Worm (Caenorhabditis elegans): ENCODE data around the gene ZK970.8.
A peak's percentile ranks its signal among the peaks of the same experiment; 100 is the strongest.

Gene ZK970.8

DNA sequence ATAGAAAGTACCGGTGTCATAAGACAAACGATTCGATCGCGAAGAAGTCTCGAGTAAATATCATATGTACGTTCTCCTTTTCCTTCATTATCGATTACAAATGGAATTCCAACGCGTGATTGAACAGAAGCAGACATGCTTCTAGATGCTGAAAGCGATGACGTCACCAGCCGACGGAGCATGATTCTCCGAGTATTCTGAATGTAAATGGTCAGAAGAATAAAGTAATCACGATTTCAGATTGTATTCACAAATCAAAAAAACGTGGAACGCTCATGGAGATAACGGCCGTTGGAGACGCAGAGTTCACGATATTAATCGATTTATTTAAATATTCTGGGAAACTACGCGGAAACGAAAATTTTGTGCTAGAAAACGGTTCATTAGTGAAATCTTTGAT is 6.8 kb upstream of the ZK970.8 start, which contains the start of gene clpp-1 (continued):
- TF ChIP-seq F37B4.10 (GFP tag; IDR thresholded peaks at IDR 0.05) = no peak
- no peak for TF ChIP-seq athp-1 (tag; optimal IDR thresholded peaks at IDR 0.05)

DNA sequence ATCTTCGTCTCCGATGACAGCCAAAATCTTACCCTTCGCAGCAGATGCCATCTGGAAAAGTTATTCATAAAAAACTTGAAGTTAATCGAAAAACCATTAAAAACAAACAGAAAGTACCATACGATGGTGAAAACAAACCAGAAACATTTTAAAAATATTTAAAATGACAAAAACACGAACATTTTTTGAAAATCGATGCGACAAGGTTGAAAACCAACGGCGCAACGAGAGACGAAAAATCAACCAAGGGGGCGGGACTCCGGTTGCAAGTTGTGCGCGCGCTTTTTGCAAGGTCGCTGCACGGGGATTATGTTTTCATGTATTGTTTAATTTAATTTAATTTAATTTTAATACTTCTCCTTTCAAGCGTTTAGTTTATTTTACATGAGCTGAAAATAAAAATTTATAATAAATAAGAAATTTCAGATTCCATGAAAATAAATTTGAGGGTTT is 5.7 kb upstream of the ZK970.8 start, which contains the start of gene vha-9:
TSS of gene vha-9 (minus strand) at position 51 of the 453 bp plus-strand sequence.
- TF ChIP-seq nhr-80 (tag; optimal IDR thresholded peaks at IDR 0.05) = peak; percentile 32
- TF ChIP-seq bed-1 (GFP tag; IDR thresholded peaks at IDR 0.05) = no peak
- TF ChIP-seq pbrm-1 (GFP tag; IDR thresholded peaks at IDR 0.05) = peak; percentile 40; the same call in 1 of the 2 replicates
- TF ChIP-seq lin-54 (GFP tag; optimal IDR thresholded peaks at IDR 0.05) = peak; percentile 63
- peak; percentile 46; the same call in 1 of the 2 replicates for TF ChIP-seq nfyb-1 (GFP tag; IDR thresholded peaks at IDR 0.05)
- TF ChIP-seq snpc-3.4 (tag; optimal IDR thresholded peaks at IDR 0.05) = peak; percentile 52
- peak; percentile 33 for TF ChIP-seq rpc-1 (optimal IDR thresholded peaks at IDR 0.05)
- no peak for TF ChIP-seq rpc-1 (tag; optimal IDR thresholded peaks at IDR 0.05)
- no peak for TF ChIP-seq lir-1 (GFP tag; conservative IDR thresholded peaks at IDR 0.05)
- no peak for TF ChIP-seq snpc-4 (GFP tag; optimal IDR thresholded peaks at IDR 0.05)
- TF ChIP-seq snpc-4 (tag; optimal IDR thresholded peaks at IDR 0.05) = peak in 1 of 4 experiments; percentile 37
- peak in 1 of 3 experiments; percentile 26 for TF ChIP-seq lin-35 (GFP tag; optimal IDR thresholded peaks at IDR 0.05)
- no peak for TF ChIP-seq F57A8.1 (GFP tag; optimal IDR thresholded peaks at IDR 0.05)
- TF ChIP-seq dox-1 (GFP tag; IDR thresholded peaks at IDR 0.05) = peak; percentile 57; the same call in 1 of the 2 replicates
- TF ChIP-seq zfh-2 (GFP tag; conservative IDR thresholded peaks at IDR 0.05) = no peak; the same call in 1 of the 2 replicates
- TF ChIP-seq F23B12.7 (tag; optimal IDR thresholded peaks at IDR 0.05; ENCODE audit: insufficient read depth) = peak; percentile 69
- peak; percentile 26 for TF ChIP-seq B0261.1 (tag; optimal IDR thresholded peaks at IDR 0.05)
- peak; percentile 44 for TF ChIP-seq lin-40 (tag; optimal IDR thresholded peaks at IDR 0.05)
- TF ChIP-seq ceh-27 (GFP tag; optimal IDR thresholded peaks at IDR 0.05) = peak; percentile 33
- TF ChIP-seq snpc-1.3 (tag; optimal IDR thresholded peaks at IDR 0.05; ENCODE audit: insufficient read depth) = peak; percentile 72
- TF ChIP-seq ztf-3 (GFP tag; optimal IDR thresholded peaks at IDR 0.05) = no peak
- TF ChIP-seq attf-5 (GFP tag; optimal IDR thresholded peaks at IDR 0.05) = peak; percentile 45
- peak; percentile 51; the same call in 1 of the 2 replicates for TF ChIP-seq D2030.7 (GFP tag; IDR thresholded peaks at IDR 0.05)
- peak; percentile 64 for TF ChIP-seq madf-6 (GFP tag; IDR thresholded peaks at IDR 0.05)
- peak; percentile 59 for TF ChIP-seq mcd-1 (GFP tag; IDR thresholded peaks at IDR 0.05)
- peak; percentile 19 for TF ChIP-seq tlf-1 (GFP tag; optimal IDR thresholded peaks at IDR 0.05)
- TF ChIP-seq tbp1 (GFP tag; optimal IDR thresholded peaks at IDR 0.05) = peak; percentile 61
- TF ChIP-seq madf-10 (tag; optimal IDR thresholded peaks at IDR 0.05) = peak; percentile 27
- TF ChIP-seq aptf-2 (GFP tag; conservative IDR thresholded peaks at IDR 0.05) = no peak
- no peak for TF ChIP-seq K11D2.4 (GFP tag; IDR thresholded peaks at IDR 0.05)
- peak; percentile 70 for TF ChIP-seq ceh-100 (GFP tag; IDR thresholded peaks at IDR 0.05)

DNA sequence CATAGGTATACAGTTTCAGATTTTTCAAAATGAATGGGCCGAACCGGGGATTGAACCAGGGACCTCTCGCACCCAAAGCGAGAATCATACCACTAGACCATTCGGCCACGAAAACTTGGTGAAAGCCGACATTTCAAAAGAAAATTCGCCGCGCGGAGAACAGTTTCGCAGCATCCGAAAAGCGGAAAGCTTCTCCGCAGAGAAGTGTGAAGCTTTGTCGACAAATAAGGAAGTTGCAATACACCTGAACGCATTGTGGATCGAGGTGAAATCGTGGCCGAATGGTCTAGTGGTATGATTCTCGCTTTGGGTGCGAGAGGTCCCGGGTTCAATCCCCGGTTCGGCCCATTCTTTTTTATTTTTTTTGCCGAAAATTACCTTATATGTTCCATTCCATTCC is 4.7 kb upstream of the ZK970.8 start:
- TF ChIP-seq madf-6 (GFP tag; IDR thresholded peaks at IDR 0.05) = peak; percentile 31; the same call in 1 of the 2 replicates
- 0 out of 2 replicates have a peak, but pooled peaks have one; percentile 16 for TF ChIP-seq ztf-28 (GFP tag; IDR thresholded peaks at IDR 0.05)
- peak; percentile 21 for TF ChIP-seq ztf-26 (tag; optimal IDR thresholded peaks at IDR 0.05)
- peak; percentile 69; the same call in 1 of the 2 replicates for TF ChIP-seq lin-26 (GFP tag; IDR thresholded peaks at IDR 0.05)
- TF ChIP-seq rpc-1 (optimal IDR thresholded peaks at IDR 0.05) = peak; percentile 52
- peak; percentile 74 for TF ChIP-seq rpc-1 (tag; optimal IDR thresholded peaks at IDR 0.05)
- TF ChIP-seq B0261.1 (tag; optimal IDR thresholded peaks at IDR 0.05) = peak; percentile 61
- peak; percentile 57; the same call in 1 of the 2 replicates for TF ChIP-seq D2030.7 (GFP tag; IDR thresholded peaks at IDR 0.05)
- peak; percentile 51; the same call in 1 of the 2 replicates for TF ChIP-seq pbrm-1 (GFP tag; IDR thresholded peaks at IDR 0.05)
- peak; percentile 47 for TF ChIP-seq hmg-1.2 (GFP tag; IDR thresholded peaks at IDR 0.05)
- TF ChIP-seq tbp1 (GFP tag; optimal IDR thresholded peaks at IDR 0.05) = peak; percentile 85
- TF ChIP-seq die-1 (tag; optimal IDR thresholded peaks at IDR 0.05) = peak; percentile 19
- 0 out of 2 replicates have a peak, but pooled peaks have one; percentile 52 for TF ChIP-seq dox-1 (GFP tag; IDR thresholded peaks at IDR 0.05)
